Worm (Caenorhabditis elegans) whole organism, late embryonic: ENCODE results near the gene srh-146.

Source experiments
- K02D7.2 ChIP-seq: sonication (generic microtip); optimal IDR thresholded peaks from 2 replicates; lab custom pipeline; 2017; ENCODE audit warnings: mild to moderate bottlenecking, missing genetic modification characterization, missing compliant biosample characterization
- K09A11.1 ChIP-seq: sonication (generic microtip); optimal IDR thresholded peaks from 2 replicates; lab custom pipeline; 2017; ENCODE audit warnings: antibody characterized with exemption, mild to moderate bottlenecking, missing genetic modification characterization, missing compliant biosample characterization; ENCODE audit not compliant: insufficient read depth
- ama-1 ChIP-seq: fragments of 150-350 bp; optimal IDR thresholded peaks from 2 replicates; lab custom pipeline; 2014
- ceh-14 ChIP-seq: sonication (generic microtip); optimal IDR thresholded peaks from 2 replicates; lab custom pipeline; 2016; ENCODE audit warnings: missing genotype, missing genetic modification characterization, missing compliant biosample characterization
- dmd-4 ChIP-seq: sonication (generic microtip); optimal IDR thresholded peaks from 2 replicates; lab custom pipeline; 2016; ENCODE audit warnings: borderline replicate concordance, missing genetic modification characterization, missing compliant biosample characterization
- fkh-10 ChIP-seq: fragments of 150-350 bp; optimal IDR thresholded peaks from 2 replicates; lab custom pipeline; 2014; ENCODE audit warnings: missing biosample characterization, missing genetic modification reagents, missing genetic modification characterization
- hlh-13 ChIP-seq: fragments of 200-800 bp; sonication (Bioruptor generic); optimal IDR thresholded peaks from 2 replicates; lab custom pipeline; 2018; ENCODE audit warnings: mild to moderate bottlenecking, missing genetic modification characterization, missing compliant biosample characterization
- pag-3 ChIP-seq: sonication (generic microtip); optimal IDR thresholded peaks from 2 replicates; lab custom pipeline; 2016; ENCODE audit warnings: missing compliant biosample characterization, missing genetic modification characterization, borderline replicate concordance
- pha-2 ChIP-seq: sonication (generic microtip); optimal IDR thresholded peaks from 2 replicates; lab custom pipeline; 2017; ENCODE audit warnings: mild to moderate bottlenecking, missing genetic modification characterization, missing compliant biosample characterization
- tbx-7 ChIP-seq: sonication (generic microtip); optimal IDR thresholded peaks from 2 replicates; lab custom pipeline; 2016; ENCODE audit warnings: missing genotype, missing genetic modification characterization, missing compliant biosample characterization

DNA sequence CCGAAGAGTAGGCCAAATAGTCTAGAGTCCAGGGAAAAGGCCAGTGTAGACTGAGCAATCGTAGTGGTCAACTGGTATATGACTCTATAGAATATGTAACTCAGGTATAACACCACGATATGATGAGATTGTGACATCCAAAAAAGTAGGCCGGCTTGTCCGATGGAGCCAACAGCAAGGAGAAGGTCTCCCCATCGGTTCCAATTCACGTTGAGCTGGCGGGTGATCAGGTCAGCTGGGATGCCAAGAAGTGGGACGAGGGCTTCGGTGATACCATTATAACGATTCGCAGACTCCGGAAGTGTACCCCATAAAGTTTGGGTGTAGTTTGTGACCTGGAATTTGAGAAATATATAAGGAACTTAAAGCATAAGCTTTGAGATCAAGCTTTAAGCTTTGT, 41.1 kb upstream of the srh-146 start:
- no peak for TF ChIP-seq hlh-13
- no peak for TF ChIP-seq ceh-14 (tag; lab: Kevin White, UChicago)
- TF ChIP-seq pha-2 = no peak
- no peak for TF ChIP-seq ama-1 (lab: Kevin White, UChicago)
- no peak for TF ChIP-seq K09A11.1 (tag; lab: Kevin White, UChicago)
- TF ChIP-seq dmd-4 (tag; lab: Kevin White, UChicago) = no peak
- no peak for TF ChIP-seq pag-3 (tag; lab: Kevin White, UChicago)
- no peak for TF ChIP-seq tbx-7 (tag; lab: Kevin White, UChicago)
- TF ChIP-seq fkh-10 (GFP tag; lab: Kevin White, UChicago) = no peak
- TF ChIP-seq K02D7.2 = no peak
